Fruit fly (Drosophila melanogaster) whole organism, embryonic: ENCODE results near the gene DPCoAC.

Source experiments
- Abd-B ChIP-seq: fragments of 200-800 bp; sonication (Bioruptor generic); optimal IDR thresholded peaks from 2 replicates; lab custom pipeline; 2018; ENCODE audit warnings: missing biosample characterization, mild to moderate bottlenecking, missing genetic modification characterization, moderate library complexity
- CG1024 ChIP-seq: fragments of 200-800 bp; sonication (Bioruptor generic); IDR thresholded peaks from 2 replicates; pipeline ENCODE4 v1.3.6; 2022; ENCODE audit warnings: missing biosample characterization, missing genetic modification characterization
- CG11247 ChIP-seq: fragments of 200-800 bp; sonication (Bioruptor generic); IDR thresholded peaks from 2 replicates; pipeline ENCODE4 v1.3.6; 2022; ENCODE audit warnings: missing biosample characterization, missing genetic modification characterization
- CG12104 ChIP-seq: fragments of 200-800 bp; sonication (Bioruptor generic); optimal IDR thresholded peaks from 3 replicates; lab custom pipeline; 2016; ENCODE audit warnings: missing biosample characterization, missing genetic modification characterization
- CG1233 ChIP-seq: fragments of 200-800 bp; sonication (Bioruptor generic); optimal IDR thresholded peaks from 4 replicates; lab custom pipeline; 2018; ENCODE audit warnings: missing biosample characterization, mild to moderate bottlenecking, missing genetic modification characterization
- CG15269 ChIP-seq: fragments of 200-800 bp; sonication (Bioruptor generic); optimal IDR thresholded peaks from 2 replicates; lab custom pipeline; 2018; ENCODE audit warnings: missing biosample characterization, mild to moderate bottlenecking, missing genetic modification characterization, moderate library complexity
- CG16779 ChIP-seq: fragments of 200-800 bp; sonication (Bioruptor generic); IDR thresholded peaks from 2 replicates; pipeline ENCODE4 v1.3.6; 2022; ENCODE audit warnings: missing biosample characterization, missing genetic modification characterization
- CG17829 ChIP-seq: fragments of 200-800 bp; optimal IDR thresholded peaks from 2 replicates; lab custom pipeline; 2019; ENCODE audit warnings: missing biosample characterization, mild to moderate bottlenecking, missing genetic modification characterization, moderate library complexity
- CG17912 ChIP-seq: fragments of 200-800 bp; sonication (Bioruptor generic); optimal IDR thresholded peaks from 2 replicates; lab custom pipeline; 2018; ENCODE audit warnings: missing biosample characterization, mild to moderate bottlenecking, missing genetic modification characterization
- CG18476 ChIP-seq: fragments of 200-800 bp; sonication (Bioruptor generic); optimal IDR thresholded peaks from 2 replicates; lab custom pipeline; 2016; ENCODE audit warnings: missing biosample characterization, mild to moderate bottlenecking, missing genetic modification characterization
- CG2678 ChIP-seq: fragments of 200-800 bp; sonication (Bioruptor generic); optimal IDR thresholded peaks from 3 replicates; lab custom pipeline; 2019; ENCODE audit warnings: missing biosample characterization, mild to moderate bottlenecking, missing genetic modification characterization, moderate library complexity
- CG34376 ChIP-seq: fragments of 200-800 bp; sonication (Bioruptor generic); optimal IDR thresholded peaks from 2 replicates; lab custom pipeline; 2018; ENCODE audit warnings: missing biosample characterization, mild to moderate bottlenecking, missing genetic modification characterization
- CG4360 ChIP-seq: fragments of 200-800 bp; sonication (Bioruptor generic); IDR thresholded peaks from 2 replicates; pipeline ENCODE4 v1.3.6; 2022; ENCODE audit warnings: missing biosample characterization, missing genetic modification characterization
- CG4820 ChIP-seq: fragments of 200-800 bp; sonication (Bioruptor generic); optimal IDR thresholded peaks from 3 replicates; lab custom pipeline; 2016; ENCODE audit warnings: missing biosample characterization, missing genetic modification characterization
- CG6654 ChIP-seq: fragments of 200-800 bp; sonication (Bioruptor generic); optimal IDR thresholded peaks from 2 replicates; lab custom pipeline; 2017; ENCODE audit warnings: missing biosample characterization, mild to moderate bottlenecking, missing genetic modification characterization
- CG6683 ChIP-seq: fragments of 200-800 bp; sonication (Bioruptor generic); optimal IDR thresholded peaks from 2 replicates; lab custom pipeline; 2017; ENCODE audit warnings: missing biosample characterization, mild to moderate bottlenecking, missing genetic modification characterization, missing genetic modification reagents
- CG7839 ChIP-seq: fragments of 200-800 bp; sonication (Bioruptor generic); optimal IDR thresholded peaks from 3 replicates; lab custom pipeline; 2018; ENCODE audit warnings: missing biosample characterization, mild to moderate bottlenecking, missing genetic modification characterization, moderate library complexity
- CG8290 ChIP-seq, 3 experiments: fragments of 200-800 bp; sonication (Bioruptor generic); optimal IDR thresholded peaks; 2 replicates each; lab custom pipeline; 2016 to 2019; ENCODE audit warnings: missing biosample characterization in 3 of 3, missing genetic modification characterization in 3 of 3, mild to moderate bottlenecking in 2 of 3, moderate library complexity in 1 of 3
- CHES-1-like ChIP-seq: fragments of 200-800 bp; sonication (Bioruptor generic); optimal IDR thresholded peaks from 2 replicates; lab custom pipeline; 2016; ENCODE audit warnings: missing biosample characterization, missing genetic modification characterization
- Chrac-16 ChIP-seq: fragments of 200-800 bp; sonication (Bioruptor generic); optimal IDR thresholded peaks from 3 replicates; lab custom pipeline; 2016; ENCODE audit warnings: missing biosample characterization, missing genetic modification characterization
- D ChIP-seq, 2 experiments: fragments of 200-800 bp in 1 of 2; fragments of >200 bp in 1 of 2; sonication (Bioruptor generic) in 1 of 2; optimal IDR thresholded peaks; 2 replicates in 1 of 2; 3 replicates in 1 of 2; lab custom pipeline; 2017; ENCODE audit warnings: mild to moderate bottlenecking in 1 of 2, missing biosample characterization in 1 of 2, missing genetic modification characterization in 1 of 2, missing genetic modification reagents in 1 of 2
- Gug ChIP-seq: fragments of 200-800 bp; sonication (Bioruptor generic); IDR thresholded peaks from 4 replicates; pipeline ENCODE4 v1.3.6; 2022; ENCODE audit warnings: missing biosample characterization, missing genetic modification characterization
- HHEX ChIP-seq: fragments of 200-800 bp; sonication (Bioruptor generic); optimal IDR thresholded peaks from 3 replicates; lab custom pipeline; 2017; ENCODE audit warnings: missing biosample characterization, mild to moderate bottlenecking, missing genetic modification characterization, missing genetic modification reagents
- HLH3B ChIP-seq: fragments of 200-800 bp; sonication (Bioruptor generic); IDR thresholded peaks from 2 replicates; pipeline ENCODE4 v1.3.6; 2022; ENCODE audit warnings: missing biosample characterization, missing genetic modification characterization
- Hmx ChIP-seq: fragments of 200-800 bp; sonication (Bioruptor generic); optimal IDR thresholded peaks from 2 replicates; lab custom pipeline; 2016; ENCODE audit warnings: missing biosample characterization, missing genetic modification characterization
- NFAT ChIP-seq: fragments of 200-800 bp; sonication (Bioruptor generic); IDR thresholded peaks from 2 replicates; pipeline ENCODE4 v1.3.6; 2022; ENCODE audit warnings: missing biosample characterization, missing genetic modification characterization
- Nf-YC ChIP-seq: fragments of 200-800 bp; optimal IDR thresholded peaks from 3 replicates; lab custom pipeline; 2019; ENCODE audit warnings: missing biosample characterization, mild to moderate bottlenecking, missing genetic modification characterization, moderate library complexity
- Ptx1 ChIP-seq: fragments of 200-800 bp; sonication (Bioruptor generic); IDR thresholded peaks from 2 replicates; pipeline ENCODE4 v1.3.6; 2022; ENCODE audit warnings: missing biosample characterization, missing genetic modification characterization
- Sox100B ChIP-seq: fragments of 200-800 bp; sonication (Bioruptor generic); optimal IDR thresholded peaks from 3 replicates; lab custom pipeline; 2018; ENCODE audit warnings: missing biosample characterization, mild to moderate bottlenecking, missing genetic modification characterization
- chm ChIP-seq: fragments of 200-800 bp; sonication (Bioruptor generic); IDR thresholded peaks from 2 replicates; pipeline ENCODE4 v1.3.6; 2022; ENCODE audit warnings: missing biosample characterization, missing genetic modification characterization
- dpn ChIP-seq, 2 experiments: fragments of 200-800 bp; sonication (Bioruptor generic); optimal IDR thresholded peaks; 3 replicates each; lab custom pipeline; 2016; ENCODE audit warnings: missing biosample characterization in 2 of 2, missing genetic modification characterization in 2 of 2
- gem ChIP-seq: fragments of 200-800 bp; sonication (Bioruptor generic); optimal IDR thresholded peaks from 2 replicates; lab custom pipeline; 2019; ENCODE audit warnings: missing biosample characterization, mild to moderate bottlenecking, missing genetic modification characterization, moderate library complexity
- jing ChIP-seq: fragments of 200-800 bp; sonication (Bioruptor generic); optimal IDR thresholded peaks from 2 replicates; lab custom pipeline; 2018; ENCODE audit warnings: missing biosample characterization, mild to moderate bottlenecking, missing genetic modification characterization
- kay ChIP-seq: fragments of 200-800 bp; sonication (Bioruptor generic); optimal IDR thresholded peaks from 2 replicates; lab custom pipeline; 2016; ENCODE audit warnings: missing biosample characterization, missing genetic modification characterization
- klu ChIP-seq: fragments of 200-800 bp; sonication (Bioruptor generic); IDR thresholded peaks from 2 replicates; pipeline ENCODE4 v1.3.6; 2022; ENCODE audit warnings: missing biosample characterization, missing genetic modification characterization
- odd ChIP-seq: fragments of 200-800 bp; sonication (Bioruptor generic); optimal IDR thresholded peaks from 2 replicates; lab custom pipeline; 2017; ENCODE audit warnings: missing biosample characterization, mild to moderate bottlenecking, missing genetic modification characterization
- onecut ChIP-seq: fragments of 200-800 bp; sonication (Bioruptor generic); IDR thresholded peaks from 2 replicates; pipeline ENCODE4 v1.3.6; 2022; ENCODE audit warnings: missing biosample characterization, missing genetic modification characterization
- ranshi ChIP-seq: fragments of 200-800 bp; sonication (Bioruptor generic); IDR thresholded peaks from 2 replicates; pipeline ENCODE4 v1.3.6; 2022; ENCODE audit warnings: missing biosample characterization, missing genetic modification characterization
- row ChIP-seq: fragments of 200-800 bp; sonication (Bioruptor generic); IDR thresholded peaks from 3 replicates; pipeline ENCODE4 v1.3.6; 2022; ENCODE audit warnings: missing biosample characterization, missing genetic modification characterization
- sens ChIP-seq: fragments of 200-800 bp; sonication (Bioruptor generic); peaks from one replicate; lab custom pipeline; 2016; ENCODE audit warnings: missing biosample characterization, missing genetic modification characterization
- sens-2 ChIP-seq: fragments of 200-800 bp; sonication (Bioruptor generic); IDR thresholded peaks from 2 replicates; pipeline ENCODE4 v1.3.6; 2022; ENCODE audit warnings: missing biosample characterization, missing genetic modification characterization
- shn ChIP-seq: fragments of 200-800 bp; sonication (Bioruptor generic); optimal IDR thresholded peaks from 3 replicates; lab custom pipeline; 2016; ENCODE audit warnings: missing biosample characterization, missing genetic modification characterization
- sr ChIP-seq: fragments of 200-800 bp; sonication (Bioruptor generic); IDR thresholded peaks from 3 replicates; pipeline ENCODE4 v1.3.6; 2022; ENCODE audit warnings: missing biosample characterization, missing genetic modification characterization
- tgo ChIP-seq: fragments of 200-800 bp; sonication (Bioruptor generic); IDR thresholded peaks from 3 replicates; pipeline ENCODE4 v1.3.6; 2022; ENCODE audit warnings: missing biosample characterization, missing genetic modification characterization
- trem ChIP-seq: fragments of 200-800 bp; optimal IDR thresholded peaks from 3 replicates; lab custom pipeline; 2019; ENCODE audit warnings: missing biosample characterization, mild to moderate bottlenecking, missing genetic modification characterization, moderate library complexity
- ttk ChIP-seq: fragments of 200-800 bp; sonication (Bioruptor generic); IDR thresholded peaks from 2 replicates; pipeline ENCODE4 v2.1.2; 2022; ENCODE audit warnings: missing biosample characterization, missing genetic modification characterization
- unpg ChIP-seq: fragments of 200-800 bp; sonication (Bioruptor generic); optimal IDR thresholded peaks from 3 replicates; lab custom pipeline; 2018; ENCODE audit warnings: missing biosample characterization, mild to moderate bottlenecking, missing genetic modification characterization, moderate library complexity

DPCoAC gene

dm6 chr3R:20555720-20556280 is 1.7 kb downstream of the DPCoAC start (continued):
- TF ChIP-seq HHEX (GFP tag; lab: Kevin White, UChicago): peak; percentile 50
- TF ChIP-seq jing (GFP tag; lab: Kevin White, UChicago): no peak

DNA sequence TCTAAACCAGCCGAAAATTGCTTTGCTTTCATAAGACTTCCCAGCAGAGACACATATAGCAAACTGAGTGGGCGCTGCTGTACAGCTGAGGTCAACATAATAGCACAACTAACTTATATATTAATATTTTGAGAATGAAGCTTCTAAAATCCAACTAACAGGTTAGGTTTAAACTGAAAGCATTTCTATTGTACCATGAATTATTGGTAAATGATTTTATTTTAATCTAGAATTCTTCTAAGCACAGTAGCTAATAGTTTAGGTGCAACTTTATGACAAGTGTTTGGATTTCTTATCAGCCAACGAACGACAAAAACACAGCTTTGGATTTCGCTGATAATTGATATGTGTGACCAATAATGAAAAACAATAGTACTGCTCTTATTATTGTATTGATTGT is 2.4 kb downstream of the DPCoAC start:
- TF ChIP-seq trem (tag; lab: Kevin White, UChicago) (peak; percentile 2), CG4360 (GFP tag; lab: Robert Waterston, UW) (no peak), tgo (peak; percentile 74), NFAT (peak; percentile 46; the same call in 1 of the 2 replicates), CG1233 (GFP tag; lab: Kevin White, UChicago) (peak; percentile 50), kay (GFP tag; lab: Kevin White, UChicago) (peak; percentile 46), CG18476 (GFP tag; lab: Kevin White, UChicago) (peak; percentile 5), ranshi (GFP tag; lab: Robert Waterston, UW) (peak; percentile 48; the same call in 1 of the 2 replicates), Chrac-16 (no peak), HHEX (GFP tag; lab: Kevin White, UChicago) (peak; percentile 54), CHES-1-like (GFP tag; lab: Kevin White, UChicago) (no peak), CG6654 (GFP tag; lab: Kevin White, UChicago) (no peak), CG17912 (GFP tag; lab: Kevin White, UChicago) (no peak), CG8290 (GFP tag; optimal IDR thresholded peaks at IDR 0.05; lab: Kevin White, UChicago) (no peak), CG8290 (tag; optimal IDR thresholded peaks at IDR 0.05; lab: Kevin White, UChicago) (no peak), chm (peak; percentile 76; the same call in 1 of the 2 replicates), CG7839 (peak; percentile 82), ttk (GFP tag; lab: Robert Waterston, UW) (0 out of 2 replicates have a peak, but pooled peaks have one; percentile 20), Gug (GFP tag; lab: Robert Waterston, UW) (no peak), CG4820 (GFP tag; lab: Kevin White, UChicago) (peak; percentile 35), Sox100B (GFP tag; lab: Kevin White, UChicago) (peak; percentile 56), CG6683 (GFP tag; lab: Kevin White, UChicago) (no peak), onecut (GFP tag; lab: Robert Waterston, UW) (peak; percentile 44), CG16779 (GFP tag; lab: Robert Waterston, UW) (no peak), Nf-YC (peak; percentile 49), Hmx (GFP tag; lab: Kevin White, UChicago) (peak; percentile 35), sr (peak; percentile 80), Ptx1 (GFP tag; lab: Robert Waterston, UW) (peak; percentile 73), CG12104 (GFP tag; lab: Kevin White, UChicago) (no peak), Abd-B (GFP tag; lab: Kevin White, UChicago) (peak; percentile 20), sens (peak; percentile 88), row (0 out of 3 replicates have a peak, but pooled peaks have one; percentile 11), CG34376 (GFP tag; lab: Kevin White, UChicago) (peak; percentile 45), gem (tag; lab: Kevin White, UChicago) (peak; percentile 72), CG15269 (peak; percentile 1), odd (GFP tag; lab: Kevin White, UChicago) (no peak), shn (no peak), CG2678 (peak; percentile 87), CG11247 (GFP tag; lab: Robert Waterston, UW) (peak; percentile 63; the same call in 1 of the 2 replicates), CG1024 (GFP tag; lab: Robert Waterston, UW) (0 out of 2 replicates have a peak, but pooled peaks have one; percentile 12), D (optimal IDR thresholded peaks at IDR 0.05; lab: Kevin White, UChicago) (no peak), D (GFP tag; optimal IDR thresholded peaks at IDR 0.05; lab: Kevin White, UChicago) (peak; percentile 40), CG17829 (peak; percentile 62), unpg (GFP tag; lab: Kevin White, UChicago) (peak; percentile 47), HLH3B (GFP tag; lab: Robert Waterston, UW) (peak; percentile 50), sens-2 (GFP tag; lab: Robert Waterston, UW) (peak; percentile 7; the same call in 1 of the 2 replicates), klu (GFP tag; lab: Robert Waterston, UW) (peak; percentile 34; the same call in 1 of the 2 replicates), dpn (GFP tag; optimal IDR thresholded peaks at IDR 0.05; lab: Kevin White, UChicago) (peak in 1 of 2 experiments; percentile 40)
